Worm (Caenorhabditis elegans) whole organism, early embryonic: Measurements from ENCODE around the gene nsph-4.1.

ENCODE experiments used
- aly-1 ChIP-seq: sonication (generic microtip); optimal IDR thresholded peaks from 2 replicates; lab custom pipeline; 2016; ENCODE audit warnings: missing genetic modification characterization, missing compliant biosample characterization
- ama-1 ChIP-seq: fragments of 150-350 bp; optimal IDR thresholded peaks from 2 replicates; lab custom pipeline; 2014
- ceh-13 ChIP-seq: fragments of 200-800 bp; sonication (Bioruptor generic); optimal IDR thresholded peaks from 2 replicates; lab custom pipeline; 2018; ENCODE audit warnings: mild to moderate bottlenecking, missing genetic modification characterization, missing compliant biosample characterization
- hmbx-1 ChIP-seq: sonication (generic microtip); optimal IDR thresholded peaks from 2 replicates; lab custom pipeline; 2016; ENCODE audit warnings: mild to moderate bottlenecking, missing genetic modification characterization, missing compliant biosample characterization
- pes-1 ChIP-seq: fragments of 200-800 bp; sonication (Bioruptor generic); IDR thresholded peaks from 2 replicates; pipeline ENCODE4 v1.3.6; 2022; ENCODE audit warnings: missing genetic modification reagents, missing genetic modification characterization, missing compliant biosample characterization
- scrt-1 ChIP-seq: fragments of 200-800 bp; sonication (Bioruptor generic); IDR thresholded peaks from 2 replicates; pipeline ENCODE4 v1.3.6; 2022; ENCODE audit warnings: missing genetic modification characterization, missing compliant biosample characterization
- tbx-11 ChIP-seq: fragments of 200-800 bp; sonication (Bioruptor generic); IDR thresholded peaks from 2 replicates; pipeline ENCODE4 v1.3.6; 2022; ENCODE audit warnings: missing genetic modification characterization, missing compliant biosample characterization
- tra-4 ChIP-seq: sonication (generic microtip); optimal IDR thresholded peaks from 2 replicates; lab custom pipeline; 2017; ENCODE audit warnings: missing genetic modification characterization, missing compliant biosample characterization

ce11 chrIV:5266474-5266873 is 39.8 kb downstream of the nsph-4.1 start, which contains the start of gene F36H12.5:
- TF ChIP-seq pes-1 = no peak
- TF ChIP-seq ceh-13 (GFP tag; lab: Kevin White, UChicago) = no peak
- no peak for TF ChIP-seq tbx-11 (GFP tag; lab: Robert Waterston, UW)
- no peak for TF ChIP-seq aly-1 (tag; lab: Kevin White, UChicago)
- TF ChIP-seq ama-1 = no peak
- TF ChIP-seq scrt-1 (GFP tag; lab: Robert Waterston, UW) = no peak
- no peak for TF ChIP-seq tra-4 (tag; lab: Kevin White, UChicago)
- TF ChIP-seq hmbx-1 (tag; lab: Kevin White, UChicago) = no peak
